Worm (Caenorhabditis elegans) whole organism, early embryonic: ENCODE measurements around the gene ZC84.7.

ENCODE experiments used
- B0310.2 ChIP-seq: sonication (generic microtip); optimal IDR thresholded peaks from 2 replicates; lab custom pipeline; 2016; ENCODE audit warnings: mild to moderate bottlenecking, missing genetic modification characterization, missing compliant biosample characterization
- ama-1 ChIP-seq: fragments of 150-350 bp; optimal IDR thresholded peaks from 2 replicates; lab custom pipeline; 2014
- flt-1 ChIP-seq: fragments of 200-800 bp; sonication (Bioruptor generic); IDR thresholded peaks from 2 replicates; pipeline ENCODE4 v1.3.6; 2022; ENCODE audit warnings: missing genetic modification characterization, missing compliant biosample characterization
- hmbx-1 ChIP-seq: sonication (generic microtip); optimal IDR thresholded peaks from 2 replicates; lab custom pipeline; 2016; ENCODE audit warnings: mild to moderate bottlenecking, missing genetic modification characterization, missing compliant biosample characterization
- hnd-1 ChIP-seq: sonication (generic microtip); optimal IDR thresholded peaks from 2 replicates; lab custom pipeline; 2016; ENCODE audit warnings: missing genetic modification characterization, missing compliant biosample characterization
- pes-1 ChIP-seq: fragments of 200-800 bp; sonication (Bioruptor generic); IDR thresholded peaks from 2 replicates; pipeline ENCODE4 v1.3.6; 2022; ENCODE audit warnings: missing genetic modification reagents, missing genetic modification characterization, missing compliant biosample characterization
- tbx-11 ChIP-seq: fragments of 200-800 bp; sonication (Bioruptor generic); IDR thresholded peaks from 2 replicates; pipeline ENCODE4 v1.3.6; 2022; ENCODE audit warnings: missing genetic modification characterization, missing compliant biosample characterization
- tra-4 ChIP-seq: sonication (generic microtip); optimal IDR thresholded peaks from 2 replicates; lab custom pipeline; 2017; ENCODE audit warnings: missing genetic modification characterization, missing compliant biosample characterization

DNA sequence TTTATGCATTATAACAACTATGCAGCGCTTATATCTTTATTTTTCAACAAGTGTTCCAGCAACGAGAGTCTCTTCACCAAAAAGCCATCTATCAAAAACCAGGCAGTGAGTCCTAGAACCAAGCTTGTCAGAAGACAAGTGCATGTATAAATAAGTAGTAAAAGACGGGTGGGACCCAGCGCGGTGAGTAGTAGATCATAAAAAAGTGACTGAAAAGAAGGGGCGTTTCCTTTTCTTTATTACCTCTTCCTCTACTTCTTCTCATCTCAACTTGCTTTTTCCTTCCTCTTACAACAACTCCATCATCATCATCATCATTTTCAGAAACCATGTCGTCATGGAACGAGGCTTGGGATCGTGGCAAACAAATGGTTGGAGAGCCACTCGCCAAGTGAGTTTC lies 49.2 kb upstream of the ZC84.7 start, which contains the start of gene eat-4:
- TF ChIP-seq pes-1 (GFP tag; lab: Robert Waterston, UW) (no peak), B0310.2 (tag; lab: Kevin White, UChicago) (no peak), ama-1 (lab: Kevin White, UChicago) (no peak), flt-1 (GFP tag; lab: Robert Waterston, UW) (no peak), tra-4 (tag; lab: Kevin White, UChicago) (no peak), hmbx-1 (tag; lab: Kevin White, UChicago) (no peak), tbx-11 (GFP tag; lab: Robert Waterston, UW) (no peak), hnd-1 (tag; lab: Kevin White, UChicago) (no peak)
